Worm (Caenorhabditis elegans) whole organism, L4 larva: ENCODE measurements around the gene T04A6.3.

ENCODE experiments used
- D1046.2 ChIP-seq: fragments of 200-800 bp; sonication (Bioruptor generic); IDR thresholded peaks from 2 replicates; pipeline ENCODE4 v1.3.6; 2022; ENCODE audit warnings: missing genetic modification characterization, missing compliant biosample characterization
- F26F4.8 ChIP-seq: fragments of 200-800 bp; sonication (Bioruptor generic); conservative IDR thresholded peaks from 2 replicates; pipeline ENCODE4 v1.3.6; 2022; ENCODE audit warnings: missing genetic modification characterization, missing compliant biosample characterization
- F37D6.2 ChIP-seq: sonication (generic microtip); optimal IDR thresholded peaks from 2 replicates; lab custom pipeline; 2016; ENCODE audit warnings: mild to moderate bottlenecking, missing genetic modification characterization, missing compliant biosample characterization
- F49E8.2 ChIP-seq: sonication (generic microtip); optimal IDR thresholded peaks from 2 replicates; lab custom pipeline; 2016; ENCODE audit warnings: missing compliant biosample characterization, mild to moderate bottlenecking, missing genetic modification characterization, borderline replicate concordance
- R02D3.7 ChIP-seq: fragments of 150-350 bp; sonication (generic microtip); optimal IDR thresholded peaks from 3 replicates; lab custom pipeline; 2014; ENCODE audit warnings: missing biosample characterization, missing genetic modification characterization
- T20F7.1 ChIP-seq: fragments of 200-800 bp; sonication (Bioruptor generic); optimal IDR thresholded peaks from 2 replicates; lab custom pipeline; 2018; ENCODE audit warnings: mild to moderate bottlenecking, missing genetic modification characterization, missing compliant biosample characterization
- T26A8.4 ChIP-seq: fragments of 200-800 bp; sonication (Bioruptor generic); IDR thresholded peaks from 2 replicates; pipeline ENCODE4 v1.3.6; 2022; ENCODE audit warnings: missing genetic modification characterization, missing compliant biosample characterization
- Y48G9A.11 ChIP-seq: fragments of 200-800 bp; sonication (Bioruptor generic); IDR thresholded peaks from 2 replicates; pipeline ENCODE4 v1.3.6; 2022; ENCODE audit warnings: missing genetic modification reagents, missing genetic modification characterization, missing compliant biosample characterization
- Y5F2A.4 ChIP-seq: fragments of 200-800 bp; sonication (Bioruptor generic); optimal IDR thresholded peaks from 2 replicates; lab custom pipeline; 2018; ENCODE audit warnings: mild to moderate bottlenecking, missing genetic modification characterization, missing compliant biosample characterization
- ZK546.5 ChIP-seq, 2 experiments: sonication (generic microtip); optimal IDR thresholded peaks; 2 replicates each; lab custom pipeline; 2017; ENCODE audit warnings: missing biosample characterization in 2 of 2, missing genetic modification characterization in 2 of 2
- aha-1 ChIP-seq: fragments of 150-350 bp; peaks from one replicate; lab custom pipeline; 2014; ENCODE audit warnings: missing biosample characterization, missing genetic modification characterization
- aly-2 ChIP-seq: sonication (generic microtip); optimal IDR thresholded peaks from 2 replicates; lab custom pipeline; 2018; ENCODE audit warnings: missing biosample characterization, missing genetic modification characterization
- arid-1 ChIP-seq: fragments of 200-800 bp; sonication (Bioruptor generic); conservative IDR thresholded peaks from 2 replicates; pipeline ENCODE4 v1.3.6; 2022; ENCODE audit warnings: missing genetic modification reagents, missing genetic modification characterization, missing compliant biosample characterization
- attf-4 ChIP-seq: sonication (generic microtip); optimal IDR thresholded peaks from 3 replicates; lab custom pipeline; 2017; ENCODE audit warnings: missing biosample characterization, missing genetic modification characterization
- ceh-20 ChIP-seq: fragments of 200-800 bp; sonication (Bioruptor generic); IDR thresholded peaks from 2 replicates; pipeline ENCODE4 v1.3.6; 2022; ENCODE audit warnings: missing genetic modification reagents, missing genetic modification characterization, missing compliant biosample characterization
- ceh-28 ChIP-seq: fragments of 150-350 bp; optimal IDR thresholded peaks from 2 replicates; lab custom pipeline; 2014; ENCODE audit warnings: missing biosample characterization, missing genetic modification reagents, missing genetic modification characterization
- ces-1 ChIP-seq: fragments of 150-350 bp; sonication (generic microtip); optimal IDR thresholded peaks from 4 replicates; lab custom pipeline; 2014; ENCODE audit warnings: missing biosample characterization, missing genetic modification reagents, missing genetic modification characterization
- daf-16 ChIP-seq, 3 experiments: sonication (generic microtip); optimal IDR thresholded peaks; 2 replicates each; lab custom pipeline; 2016 to 2017; ENCODE audit warnings: missing genetic modification characterization in 3 of 3, missing genetic modification reagents in 3 of 3, mild to moderate bottlenecking in 2 of 3, missing compliant biosample characterization in 2 of 3, missing biosample characterization in 1 of 3, moderate library complexity in 1 of 3
- daf-19 ChIP-seq: fragments of 200-800 bp; sonication (Bioruptor generic); conservative IDR thresholded peaks from 2 replicates; pipeline ENCODE4 v1.3.6; 2022; ENCODE audit warnings: missing genetic modification characterization, missing compliant biosample characterization
- fkh-10 ChIP-seq: fragments of 150-350 bp; optimal IDR thresholded peaks from 2 replicates; lab custom pipeline; 2014; ENCODE audit warnings: missing biosample characterization, missing genetic modification reagents, missing genetic modification characterization
- hif-1 ChIP-seq, 2 experiments: sonication (generic microtip); optimal IDR thresholded peaks; 2 replicates each; lab custom pipeline; 2016 to 2017; ENCODE audit warnings: missing compliant biosample characterization in 2 of 2, missing genetic modification characterization in 2 of 2, missing genetic modification reagents in 2 of 2, missing genotype in 2 of 2, mild to moderate bottlenecking in 1 of 2
- hlh-11 ChIP-seq: fragments of 200-800 bp; sonication (Bioruptor generic); optimal IDR thresholded peaks from 2 replicates; lab custom pipeline; 2018; ENCODE audit warnings: mild to moderate bottlenecking, missing genetic modification characterization, missing compliant biosample characterization
- lim-7 ChIP-seq: fragments of 200-800 bp; sonication (Bioruptor generic); IDR thresholded peaks from 2 replicates; pipeline ENCODE4 v1.3.6; 2022; ENCODE audit warnings: missing genetic modification characterization, missing compliant biosample characterization
- lin-13 ChIP-seq: fragments of 150-350 bp; optimal IDR thresholded peaks from 2 replicates; lab custom pipeline; 2014; ENCODE audit warnings: missing biosample characterization, missing genetic modification reagents, missing genetic modification characterization
- lin-15B ChIP-seq: fragments of 150-350 bp; sonication (generic microtip); optimal IDR thresholded peaks from 3 replicates; lab custom pipeline; 2014; ENCODE audit warnings: missing biosample characterization, missing genetic modification characterization
- lin-29 ChIP-seq: fragments of 200-800 bp; sonication (Bioruptor generic); IDR thresholded peaks from 2 replicates; pipeline ENCODE4 v1.3.6; 2022; ENCODE audit warnings: missing genetic modification reagents, missing genetic modification characterization, missing compliant biosample characterization
- mdl-1 ChIP-seq, 2 experiments: fragments of 150-350 bp in 1 of 2; sonication (generic microtip) in 1 of 2; optimal IDR thresholded peaks; 2 replicates each; lab custom pipeline; 2014 to 2017; ENCODE audit warnings: missing biosample characterization in 2 of 2, missing genetic modification characterization in 2 of 2
- mdt-29 ChIP-seq: fragments of 200-800 bp; sonication (Bioruptor generic); IDR thresholded peaks from 2 replicates; pipeline ENCODE4 v1.3.6; 2022; ENCODE audit warnings: missing genetic modification reagents, missing genetic modification characterization, missing compliant biosample characterization
- mxl-2 ChIP-seq: fragments of 200-800 bp; sonication (Bioruptor generic); conservative IDR thresholded peaks from 2 replicates; pipeline ENCODE4 v1.3.6; 2022; ENCODE audit warnings: missing genetic modification reagents, missing genetic modification characterization, missing compliant biosample characterization
- nhr-102 ChIP-seq: sonication (generic microtip); optimal IDR thresholded peaks from 2 replicates; lab custom pipeline; 2016; ENCODE audit warnings: mild to moderate bottlenecking, missing genetic modification characterization, moderate library complexity, missing compliant biosample characterization
- nhr-237 ChIP-seq: sonication (generic microtip); optimal IDR thresholded peaks from 2 replicates; lab custom pipeline; 2017; ENCODE audit warnings: missing biosample characterization, missing genetic modification characterization
- nhr-28 ChIP-seq: fragments of 150-350 bp; optimal IDR thresholded peaks from 2 replicates; lab custom pipeline; 2014; ENCODE audit warnings: missing biosample characterization, missing genetic modification characterization
- nhr-48 ChIP-seq: sonication (generic microtip); optimal IDR thresholded peaks from 2 replicates; lab custom pipeline; 2016; ENCODE audit warnings: mild to moderate bottlenecking, missing genetic modification characterization, missing compliant biosample characterization
- nhr-6 ChIP-seq: fragments of 150-350 bp; optimal IDR thresholded peaks from 2 replicates; lab custom pipeline; 2014; ENCODE audit warnings: missing biosample characterization, missing genetic modification characterization
- nhr-77 ChIP-seq: fragments of 150-350 bp; optimal IDR thresholded peaks from 2 replicates; lab custom pipeline; 2014; ENCODE audit warnings: missing biosample characterization, missing genetic modification characterization
- rbr-2 ChIP-seq: sonication (generic microtip); optimal IDR thresholded peaks from 2 replicates; lab custom pipeline; 2016; ENCODE audit warnings: missing genotype, missing genetic modification characterization, missing compliant biosample characterization
- skn-1 ChIP-seq: fragments of 150-350 bp; optimal IDR thresholded peaks from 2 replicates; lab custom pipeline; 2014; ENCODE audit warnings: missing biosample characterization, missing genetic modification characterization
- snpc-4 ChIP-seq: fragments of 150-350 bp; optimal IDR thresholded peaks from 2 replicates; lab custom pipeline; 2014; ENCODE audit warnings: missing biosample characterization, missing genetic modification characterization
- spr-3 ChIP-seq: fragments of 200-800 bp; sonication (Bioruptor generic); optimal IDR thresholded peaks from 2 replicates; lab custom pipeline; 2018; ENCODE audit warnings: mild to moderate bottlenecking, missing genetic modification characterization, missing compliant biosample characterization
- tra-1 ChIP-seq: fragments of 200-800 bp; sonication (Bioruptor generic); IDR thresholded peaks from 2 replicates; pipeline ENCODE4 v1.3.6; 2022; ENCODE audit warnings: missing genetic modification reagents, missing genetic modification characterization, missing compliant biosample characterization
- unc-130 ChIP-seq: sonication (generic microtip); optimal IDR thresholded peaks from 2 replicates; lab custom pipeline; 2016; ENCODE audit warnings: missing genetic modification reagents, missing genetic modification characterization, missing compliant biosample characterization
- unc-62 ChIP-seq, 3 experiments: fragments of 150-350 bp in 1 of 3; sonication (generic microtip); optimal IDR thresholded peaks in 2 of 3; peaks in 1 of 3; 1 replicate in 1 of 3; 2 replicates in 2 of 3; lab custom pipeline; 2014 to 2017; ENCODE audit warnings: missing biosample characterization in 3 of 3, missing genetic modification characterization in 3 of 3, missing genetic modification reagents in 3 of 3, missing genotype in 1 of 3
- zag-1 ChIP-seq: fragments of 150-350 bp; optimal IDR thresholded peaks from 2 replicates; lab custom pipeline; 2014; ENCODE audit warnings: missing biosample characterization, missing genetic modification characterization
- zip-2 ChIP-seq: fragments of 150-350 bp; optimal IDR thresholded peaks from 2 replicates; lab custom pipeline; 2014; ENCODE audit warnings: missing biosample characterization, missing genetic modification characterization

T04A6.3 gene

ce11 chrIII:7570083-7570695 is 37.9 kb downstream of the T04A6.3 start, which contains the start of gene R13A5.7 (continued):
- TF ChIP-seq mdl-1 (tag; optimal IDR thresholded peaks at IDR 0.05; lab: Kevin White, UChicago) (peak; percentile 95 to 96), F49E8.2 (tag; lab: Kevin White, UChicago) (no peak), nhr-6 (tag; lab: Kevin White, UChicago) (peak; percentile 75), nhr-102 (tag; lab: Kevin White, UChicago) (peak; percentile 68)

- TF ChIP-seq tra-1 (GFP tag; lab: Robert Waterston, UW) = no peak
- no peak for TF ChIP-seq spr-3 (GFP tag; lab: Kevin White, UChicago)
- TF ChIP-seq aly-2 = no peak
- TF ChIP-seq skn-1 (tag; lab: Kevin White, UChicago) = no peak
- TF ChIP-seq zip-2 (tag; lab: Kevin White, UChicago) = no peak
- no peak for TF ChIP-seq ZK546.5 (tag; optimal IDR thresholded peaks at IDR 0.05; lab: Kevin White, UChicago)
- no peak for TF ChIP-seq F49E8.2 (tag; lab: Kevin White, UChicago)
- TF ChIP-seq lin-15B = no peak
Measured at ce11 chrIII:7566098-7566497, 42.0 kb downstream of the T04A6.3 start, which contains the start of gene ttr-32. Gene ttr-32, plus strand, starts transcription at chrIII:7566411.

ce11 chrIII:7565247-7565646 is 42.9 kb downstream of the T04A6.3 start, which contains the start of gene ttr-8:
Gene ttr-8, minus strand, starts transcription at chrIII:7565347.
- TF ChIP-seq aha-1 (no peak), hlh-11 (tag; lab: Kevin White, UChicago) (no peak), arid-1 (GFP tag; lab: Robert Waterston, UW) (no peak), ceh-28 (tag; lab: Kevin White, UChicago) (no peak), ces-1 (GFP tag; lab: Kevin White, UChicago) (no peak), F26F4.8 (GFP tag; lab: Robert Waterston, UW) (no peak), fkh-10 (no peak), lin-29 (GFP tag; lab: Robert Waterston, UW) (no peak), D1046.2 (GFP tag; lab: Robert Waterston, UW) (no peak), mxl-2 (no peak), mdt-29 (GFP tag; lab: Robert Waterston, UW) (no peak), nhr-48 (tag; lab: Kevin White, UChicago) (no peak), daf-19 (no peak), Y5F2A.4 (GFP tag; lab: Kevin White, UChicago) (no peak), nhr-28 (tag; lab: Kevin White, UChicago) (no peak), lin-13 (GFP tag; lab: Kevin White, UChicago) (no peak)

ce11 chrIII:7561872-7562271 is 46.3 kb downstream of the T04A6.3 start, which contains the start of gene lgc-12:
Gene lgc-12, plus strand, starts transcription at chrIII:7562172.
- TF ChIP-seq nhr-237 (tag; lab: Kevin White, UChicago) (no peak), Y48G9A.11 (no peak), F26F4.8 (GFP tag; lab: Robert Waterston, UW) (no peak), T20F7.1 (GFP tag; lab: Kevin White, UChicago) (no peak), lim-7 (no peak), unc-130 (GFP tag; lab: Kevin White, UChicago) (no peak), daf-19 (no peak), hif-1 (tag; optimal IDR thresholded peaks at IDR 0.05; lab: Kevin White, UChicago) (no peak)
- TF ChIP-seq, all 104 proteins: peak for 0

- TF ChIP-seq attf-4 (tag; lab: Kevin White, UChicago) (no peak), F26F4.8 (GFP tag; lab: Robert Waterston, UW) (no peak), nhr-77 (tag; lab: Kevin White, UChicago) (no peak), unc-62 (GFP tag; optimal IDR thresholded peaks at IDR 0.05 in 1 of 2; lab: Kevin White, UChicago) (peak in 1 of 2 experiments; percentile 48), unc-62 (tag; optimal IDR thresholded peaks at IDR 0.05; lab: Kevin White, UChicago) (no peak), daf-16 (GFP tag; optimal IDR thresholded peaks at IDR 0.05; lab: Kevin White, UChicago) (peak in 1 of 2 experiments; percentile 77), daf-16 (tag; optimal IDR thresholded peaks at IDR 0.05; lab: Kevin White, UChicago) (no peak), T26A8.4 (GFP tag; lab: Robert Waterston, UW) (no peak), ceh-20 (GFP tag; lab: Robert Waterston, UW) (no peak), F37D6.2 (tag; lab: Kevin White, UChicago) (no peak), snpc-4 (tag; lab: Kevin White, UChicago) (no peak), rbr-2 (tag; lab: Kevin White, UChicago) (no peak), R02D3.7 (no peak), ces-1 (GFP tag; lab: Kevin White, UChicago) (no peak), aha-1 (no peak), zag-1 (no peak), unc-130 (GFP tag; lab: Kevin White, UChicago) (no peak)
Measured at ce11 chrIII:7559869-7560268, 48.3 kb downstream of the T04A6.3 start.
